Fruit fly (Drosophila melanogaster) whole organism, embryonic: ENCODE data around the gene Alh.

ENCODE experiments used
- ATbp ChIP-seq: fragments of 200-800 bp; sonication (Bioruptor generic); optimal IDR thresholded peaks from 2 replicates; lab custom pipeline; 2017; ENCODE audit warnings: missing biosample characterization, mild to moderate bottlenecking, missing genetic modification characterization, missing genetic modification reagents
- Atf-2 ChIP-seq: fragments of 200-800 bp; sonication (Bioruptor generic); optimal IDR thresholded peaks from 2 replicates; lab custom pipeline; 2016; ENCODE audit warnings: missing biosample characterization, missing genetic modification characterization
- Atf3 ChIP-seq: fragments of 200-800 bp; sonication (Bioruptor generic); optimal IDR thresholded peaks from 3 replicates; lab custom pipeline; 2016; ENCODE audit warnings: missing biosample characterization, missing genetic modification characterization
- Atf6 ChIP-seq: fragments of 200-800 bp; sonication (Bioruptor generic); IDR thresholded peaks from 2 replicates; pipeline ENCODE4 v1.3.6; 2022; ENCODE audit warnings: missing biosample characterization, missing genetic modification characterization
- Blimp-1 ChIP-seq: fragments of 200-800 bp; sonication (Bioruptor generic); optimal IDR thresholded peaks from 3 replicates; lab custom pipeline; 2018; ENCODE audit warnings: missing biosample characterization, missing genetic modification characterization, mild to moderate bottlenecking, moderate library complexity, missing genetic modification reagents
- CG10431 ChIP-seq: fragments of 200-800 bp; sonication (Bioruptor generic); optimal IDR thresholded peaks from 3 replicates; lab custom pipeline; 2018; ENCODE audit warnings: missing biosample characterization, mild to moderate bottlenecking, missing genetic modification characterization
- CG10565 ChIP-seq: fragments of 200-800 bp; sonication (Bioruptor generic); optimal IDR thresholded peaks from 3 replicates; lab custom pipeline; 2016; ENCODE audit warnings: missing biosample characterization, mild to moderate bottlenecking, missing genetic modification characterization
- CG11247 ChIP-seq: fragments of 200-800 bp; sonication (Bioruptor generic); IDR thresholded peaks from 2 replicates; pipeline ENCODE4 v1.3.6; 2022; ENCODE audit warnings: missing biosample characterization, missing genetic modification characterization
- CG12104 ChIP-seq: fragments of 200-800 bp; sonication (Bioruptor generic); optimal IDR thresholded peaks from 3 replicates; lab custom pipeline; 2016; ENCODE audit warnings: missing biosample characterization, missing genetic modification characterization
- CG13775 ChIP-seq: fragments of 200-800 bp; sonication (Bioruptor generic); optimal IDR thresholded peaks from 3 replicates; lab custom pipeline; 2017; ENCODE audit warnings: missing biosample characterization, mild to moderate bottlenecking, missing genetic modification characterization
- CG16863 ChIP-seq: fragments of 200-800 bp; sonication (Bioruptor generic); optimal IDR thresholded peaks from 3 replicates; lab custom pipeline; 2016; ENCODE audit warnings: missing biosample characterization, missing genetic modification characterization
- CG17612 ChIP-seq: fragments of 200-800 bp; sonication (Bioruptor generic); IDR thresholded peaks from 2 replicates; pipeline ENCODE4 v1.3.6; 2022; ENCODE audit warnings: missing biosample characterization, missing genetic modification characterization
- CG1792 ChIP-seq: fragments of 200-800 bp; sonication (Bioruptor generic); optimal IDR thresholded peaks from 2 replicates; lab custom pipeline; 2016; ENCODE audit warnings: missing biosample characterization, missing genetic modification characterization
- CG1832 ChIP-seq: fragments of 200-800 bp; sonication (Bioruptor generic); optimal IDR thresholded peaks from 2 replicates; lab custom pipeline; 2017; ENCODE audit warnings: missing biosample characterization, mild to moderate bottlenecking, missing genetic modification characterization, inconsistent platforms
- CG18599 ChIP-seq: fragments of 200-800 bp; sonication (Bioruptor generic); optimal IDR thresholded peaks from 3 replicates; lab custom pipeline; 2017; ENCODE audit warnings: missing biosample characterization, missing genetic modification characterization, mild to moderate bottlenecking, moderate library complexity, missing genetic modification reagents
- CG31365 ChIP-seq: fragments of 200-800 bp; sonication (Bioruptor generic); optimal IDR thresholded peaks from 2 replicates; lab custom pipeline; 2018; ENCODE audit warnings: missing biosample characterization, mild to moderate bottlenecking, missing genetic modification characterization
- CG3281 ChIP-seq: fragments of 200-800 bp; sonication (Bioruptor generic); optimal IDR thresholded peaks from 3 replicates; lab custom pipeline; 2017; ENCODE audit warnings: missing biosample characterization, mild to moderate bottlenecking, missing genetic modification characterization
- CG5180 ChIP-seq: fragments of 200-800 bp; sonication (Bioruptor generic); optimal IDR thresholded peaks from 3 replicates; lab custom pipeline; 2017; ENCODE audit warnings: missing biosample characterization, missing genetic modification characterization, mild to moderate bottlenecking, moderate library complexity, missing genetic modification reagents
- CG5953 ChIP-seq: fragments of 200-800 bp; sonication (Bioruptor generic); IDR thresholded peaks from 2 replicates; pipeline ENCODE4 v1.3.6; 2022; ENCODE audit warnings: missing biosample characterization, missing genetic modification characterization
- CG6765 ChIP-seq: fragments of 200-800 bp; sonication (Bioruptor generic); optimal IDR thresholded peaks from 3 replicates; lab custom pipeline; 2017; ENCODE audit warnings: missing biosample characterization, mild to moderate bottlenecking, missing genetic modification characterization
- CG7839 ChIP-seq: fragments of 200-800 bp; sonication (Bioruptor generic); optimal IDR thresholded peaks from 3 replicates; lab custom pipeline; 2018; ENCODE audit warnings: missing biosample characterization, mild to moderate bottlenecking, missing genetic modification characterization, moderate library complexity
- CG7928 ChIP-seq: fragments of 200-800 bp; sonication (Bioruptor generic); optimal IDR thresholded peaks from 2 replicates; lab custom pipeline; 2017; ENCODE audit warnings: missing biosample characterization, mild to moderate bottlenecking, missing genetic modification characterization
- D ChIP-seq, 2 experiments: fragments of 200-800 bp in 1 of 2; fragments of >200 bp in 1 of 2; sonication (Bioruptor generic) in 1 of 2; optimal IDR thresholded peaks; 2 replicates in 1 of 2; 3 replicates in 1 of 2; lab custom pipeline; 2017; ENCODE audit warnings: mild to moderate bottlenecking in 1 of 2, missing biosample characterization in 1 of 2, missing genetic modification characterization in 1 of 2, missing genetic modification reagents in 1 of 2
- Dfd ChIP-seq, 2 experiments: fragments of >200 bp; optimal IDR thresholded peaks; 2 replicates each; lab custom pipeline; 2017; ENCODE audit warnings: missing biosample characterization in 2 of 2, missing genetic modification characterization in 2 of 2
- E2f2 ChIP-seq: fragments of 200-800 bp; sonication (Bioruptor generic); IDR thresholded peaks from 2 replicates; pipeline ENCODE4 v1.3.6; 2022; ENCODE audit warnings: missing biosample characterization, missing genetic modification characterization
- Ets97D ChIP-seq: fragments of 200-800 bp; sonication (Bioruptor generic); optimal IDR thresholded peaks from 3 replicates; lab custom pipeline; 2016; ENCODE audit warnings: missing biosample characterization, missing genetic modification characterization
- Lpt ChIP-seq: fragments of >200 bp; optimal IDR thresholded peaks from 2 replicates; lab custom pipeline; 2018; ENCODE audit warnings: missing biosample characterization, missing genetic modification characterization
- Poxn ChIP-seq: fragments of 200-800 bp; sonication (Bioruptor generic); IDR thresholded peaks from 2 replicates; pipeline ENCODE4 v1.3.6; 2022; ENCODE audit warnings: missing biosample characterization, missing genetic modification characterization
- Sry-β ChIP-seq: fragments of 200-800 bp; sonication (Bioruptor generic); optimal IDR thresholded peaks from 2 replicates; lab custom pipeline; 2018; ENCODE audit warnings: missing biosample characterization, mild to moderate bottlenecking, missing genetic modification characterization, moderate library complexity
- ac ChIP-seq: fragments of 200-800 bp; sonication (Bioruptor generic); optimal IDR thresholded peaks from 3 replicates; lab custom pipeline; 2017; ENCODE audit warnings: missing biosample characterization, mild to moderate bottlenecking, missing genetic modification characterization
- amos ChIP-seq: fragments of 200-800 bp; sonication (Bioruptor generic); IDR thresholded peaks from 2 replicates; pipeline ENCODE4 v1.3.6; 2022; ENCODE audit warnings: missing biosample characterization, missing genetic modification characterization; ENCODE audit not compliant: partially characterized antibody
- aop ChIP-seq: fragments of 200-800 bp; sonication (Bioruptor generic); IDR thresholded peaks from 2 replicates; pipeline ENCODE4 v1.3.6; 2022; ENCODE audit warnings: missing biosample characterization, missing genetic modification characterization
- br ChIP-seq: fragments of >200 bp; optimal IDR thresholded peaks from 2 replicates; lab custom pipeline; 2017
- dati ChIP-seq: fragments of 200-800 bp; sonication (Bioruptor generic); IDR thresholded peaks from 2 replicates; pipeline ENCODE4 v1.3.6; 2022; ENCODE audit warnings: missing biosample characterization, missing genetic modification characterization
- dysf ChIP-seq: fragments of 200-800 bp; sonication (Bioruptor generic); IDR thresholded peaks from 3 replicates; pipeline ENCODE4 v1.3.6; 2022; ENCODE audit warnings: missing biosample characterization, missing genetic modification characterization
- ham ChIP-seq: fragments of 200-800 bp; sonication (Bioruptor generic); IDR thresholded peaks from 2 replicates; pipeline ENCODE4 v1.3.6; 2022; ENCODE audit warnings: missing biosample characterization, missing genetic modification characterization
- hbn ChIP-seq: fragments of 200-800 bp; sonication (Bioruptor generic); IDR thresholded peaks from 2 replicates; pipeline ENCODE4 v1.3.6; 2022; ENCODE audit warnings: missing biosample characterization, missing genetic modification characterization; ENCODE audit not compliant: partially characterized antibody
- her ChIP-seq: fragments of 200-800 bp; sonication (Bioruptor generic); optimal IDR thresholded peaks from 2 replicates; lab custom pipeline; 2016; ENCODE audit warnings: missing biosample characterization, missing genetic modification characterization
- inv ChIP-seq: fragments of 200-800 bp; sonication (Bioruptor generic); IDR thresholded peaks from 2 replicates; pipeline ENCODE4 v1.3.6; 2022; ENCODE audit warnings: missing biosample characterization, missing genetic modification characterization; ENCODE audit not compliant: partially characterized antibody
- lov ChIP-seq, 2 experiments: fragments of 200-800 bp in 1 of 2; fragments of >200 bp in 1 of 2; sonication (Bioruptor generic) in 1 of 2; IDR thresholded peaks in 1 of 2; optimal IDR thresholded peaks in 1 of 2; 2 replicates in 1 of 2; 3 replicates in 1 of 2; pipeline versions ENCODE4 v1.3.6 to Lab custom; 2017 to 2022; ENCODE audit warnings: missing biosample characterization in 1 of 2, missing genetic modification characterization in 1 of 2
- pum ChIP-seq: fragments of 200-800 bp; sonication (Bioruptor generic); optimal IDR thresholded peaks from 2 replicates; lab custom pipeline; 2016; ENCODE audit warnings: missing biosample characterization, missing genetic modification characterization
- rib ChIP-seq: fragments of 200-800 bp; sonication (Bioruptor generic); IDR thresholded peaks from 2 replicates; pipeline ENCODE4 v1.3.6; 2022; ENCODE audit warnings: missing biosample characterization, missing genetic modification characterization
- run ChIP-seq: fragments of 200-800 bp; sonication (Bioruptor generic); optimal IDR thresholded peaks from 3 replicates; lab custom pipeline; 2018; ENCODE audit warnings: missing biosample characterization, mild to moderate bottlenecking, missing genetic modification characterization
- sens ChIP-seq: fragments of 200-800 bp; sonication (Bioruptor generic); peaks from one replicate; lab custom pipeline; 2016; ENCODE audit warnings: missing biosample characterization, missing genetic modification characterization
- sens-2 ChIP-seq: fragments of 200-800 bp; sonication (Bioruptor generic); IDR thresholded peaks from 2 replicates; pipeline ENCODE4 v1.3.6; 2022; ENCODE audit warnings: missing biosample characterization, missing genetic modification characterization
- sima ChIP-seq: fragments of 200-800 bp; sonication (Bioruptor generic); optimal IDR thresholded peaks from 2 replicates; lab custom pipeline; 2016; ENCODE audit warnings: missing biosample characterization, missing genetic modification characterization
- stwl ChIP-seq: fragments of 200-800 bp; sonication (Bioruptor generic); optimal IDR thresholded peaks from 3 replicates; lab custom pipeline; 2018; ENCODE audit warnings: missing biosample characterization, mild to moderate bottlenecking, missing genetic modification characterization, moderate library complexity
- toy ChIP-seq: fragments of 200-800 bp; sonication (Bioruptor generic); IDR thresholded peaks from 2 replicates; pipeline ENCODE4 v1.3.6; 2022; ENCODE audit warnings: missing biosample characterization, missing genetic modification characterization

Alh gene

DNA sequence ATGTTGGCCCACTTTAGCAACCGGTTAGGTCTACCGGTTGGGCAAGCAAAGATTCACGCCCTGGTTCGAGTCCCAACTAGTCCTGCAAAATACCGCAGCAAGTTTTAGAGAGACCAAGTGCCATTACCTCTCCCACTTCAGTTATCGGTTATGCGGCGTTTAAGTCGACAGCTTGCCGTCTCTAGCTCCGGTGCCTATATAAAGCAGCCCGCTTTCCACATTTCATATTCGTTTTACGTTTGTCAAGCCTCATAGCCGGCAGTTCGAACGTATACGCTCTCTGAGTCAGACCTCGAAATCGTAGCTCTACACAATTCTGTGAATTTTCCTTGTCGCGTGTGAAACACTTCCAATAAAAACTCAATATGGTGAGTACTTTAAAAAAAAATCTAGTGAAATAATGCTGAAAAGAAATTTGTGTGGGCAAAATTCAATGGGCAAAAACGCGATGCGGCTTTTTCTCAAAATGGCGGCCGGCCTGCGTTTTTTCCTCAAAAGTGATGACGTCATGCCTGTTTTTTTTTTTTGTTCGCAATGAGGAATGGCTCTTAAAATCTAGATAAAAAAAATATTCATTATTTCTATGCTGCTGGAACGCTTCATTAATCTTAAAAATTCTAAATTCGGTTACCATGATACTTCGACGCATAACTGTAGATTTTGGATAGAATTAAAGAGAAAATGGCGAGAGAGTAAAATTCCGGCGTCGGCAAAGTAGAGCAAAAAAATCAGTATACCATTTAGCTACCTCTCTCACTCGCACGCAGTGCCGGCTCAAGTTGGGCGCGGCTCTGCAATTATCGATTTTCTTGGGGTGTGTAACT is 37.4 kb downstream of the Alh start, which contains the start of gene alphaTub84B (continued):
- TF ChIP-seq Poxn (GFP tag; lab: Robert Waterston, UW) (no peak), ham (GFP tag; lab: Robert Waterston, UW) (no peak), CG10431 (GFP tag; lab: Kevin White, UChicago) (peak; percentile 75), inv (GFP tag; lab: Robert Waterston, UW) (no peak), rib (peak; percentile 74), E2f2 (GFP tag; lab: Robert Waterston, UW) (peak; percentile 33), Dfd (GFP tag; optimal IDR thresholded peaks at IDR 0.05; lab: Kevin White, UChicago) (no peak), CG18599 (GFP tag; lab: Kevin White, UChicago) (peak; percentile 56), Sry-β (no peak), CG3281 (GFP tag; lab: Kevin White, UChicago) (peak; percentile 63), CG7928 (GFP tag; lab: Kevin White, UChicago) (no peak), sens-2 (GFP tag; lab: Robert Waterston, UW) (0 out of 2 replicates have a peak, but pooled peaks have one; percentile 31), br (lab: Kevin White, UChicago) (no peak), CG10565 (GFP tag; lab: Kevin White, UChicago) (no peak), CG6765 (GFP tag; lab: Kevin White, UChicago) (peak; percentile 74), pum (peak; percentile 9), her (peak; percentile 87), dati (peak; percentile 49), CG16863 (peak; percentile 73), hbn (GFP tag; lab: Robert Waterston, UW) (no peak), CG7839 (tag; lab: Kevin White, UChicago) (peak; percentile 56), CG31365 (tag; lab: Kevin White, UChicago) (peak; percentile 33), CG17612 (GFP tag; lab: Robert Waterston, UW) (no peak; the same call in 1 of the 2 replicates), Atf6 (GFP tag; lab: Robert Waterston, UW) (peak; percentile 63), CG1792 (peak; percentile 53), sima (GFP tag; lab: Kevin White, UChicago) (no peak), lov (optimal IDR thresholded peaks at IDR 0.05; lab: Kevin White, UChicago) (no peak), lov (GFP tag; IDR thresholded peaks at IDR 0.05; lab: Robert Waterston, UW) (peak; percentile 88), CG1832 (GFP tag; lab: Kevin White, UChicago) (no peak), toy (GFP tag; lab: Robert Waterston, UW) (no peak), stwl (tag; lab: Kevin White, UChicago) (peak; percentile 47), CG13775 (GFP tag; lab: Kevin White, UChicago) (peak; percentile 57), CG12104 (GFP tag; lab: Kevin White, UChicago) (no peak), amos (GFP tag; lab: Robert Waterston, UW) (peak; percentile 68), D (optimal IDR thresholded peaks at IDR 0.05; lab: Kevin White, UChicago) (no peak), D (GFP tag; optimal IDR thresholded peaks at IDR 0.05; lab: Kevin White, UChicago) (peak; percentile 48), Lpt (GFP tag; lab: Kevin White, UChicago) (no peak), Atf3 (GFP tag; lab: Kevin White, UChicago) (peak; percentile 83), sens (GFP tag; lab: Kevin White, UChicago) (peak; percentile 96), CG11247 (GFP tag; lab: Robert Waterston, UW) (peak; percentile 65), Ets97D (GFP tag; lab: Kevin White, UChicago) (peak; percentile 62), Blimp-1 (GFP tag; lab: Kevin White, UChicago) (peak; percentile 48), CG5953 (peak; percentile 48; the same call in 1 of the 2 replicates), aop (GFP tag; lab: Robert Waterston, UW) (peak; percentile 64; the same call in 1 of the 2 replicates), ac (GFP tag; lab: Kevin White, UChicago) (peak; percentile 72), ATbp (peak; percentile 11), dysf (GFP tag; lab: Robert Waterston, UW) (0 out of 3 replicates have a peak, but pooled peaks have one; percentile 22), run (peak; percentile 2), Atf-2 (GFP tag; lab: Kevin White, UChicago) (peak; percentile 75), CG5180 (GFP tag; lab: Kevin White, UChicago) (peak; percentile 52)
